Worm (Caenorhabditis elegans) whole organism, L4 larva: Measurements from ENCODE around the gene E02H1.1.

Source experiments
- T20F7.1 ChIP-seq: fragments of 200-800 bp; sonication (Bioruptor generic); optimal IDR thresholded peaks from 2 replicates; lab custom pipeline; 2018; ENCODE audit warnings: mild to moderate bottlenecking, missing genetic modification characterization, missing compliant biosample characterization
- ama-1 ChIP-seq: fragments of 150-350 bp; optimal IDR thresholded peaks from 2 replicates; lab custom pipeline; 2014; ENCODE audit warnings: inconsistent platforms, mixed read lengths
- dpl-1 ChIP-seq: fragments of 150-350 bp; optimal IDR thresholded peaks from 2 replicates; lab custom pipeline; 2014; ENCODE audit warnings: missing biosample characterization, missing genetic modification reagents, missing genetic modification characterization
- dve-1 ChIP-seq: sonication (generic microtip); optimal IDR thresholded peaks from 2 replicates; lab custom pipeline; 2017; ENCODE audit warnings: antibody characterized with exemption, mild to moderate bottlenecking, missing genetic modification characterization, missing compliant biosample characterization; ENCODE audit not compliant: insufficient read depth
- fos-1 ChIP-seq: fragments of 150-350 bp; optimal IDR thresholded peaks from 2 replicates; lab custom pipeline; 2014; ENCODE audit warnings: missing biosample characterization, missing genetic modification characterization
- hlh-30 ChIP-seq: sonication (generic microtip); optimal IDR thresholded peaks from 2 replicates; lab custom pipeline; 2017; ENCODE audit warnings: antibody characterized with exemption, mild to moderate bottlenecking, missing genetic modification characterization, missing compliant biosample characterization; ENCODE audit not compliant: insufficient read depth
- skn-1 ChIP-seq: fragments of 150-350 bp; optimal IDR thresholded peaks from 2 replicates; lab custom pipeline; 2014; ENCODE audit warnings: missing biosample characterization, missing genetic modification characterization

ce11 chrII:9606485-9607036, 15.6 kb upstream of the E02H1.1 start:
- TF ChIP-seq skn-1 (no peak), dpl-1 (GFP tag; lab: Kevin White, UChicago) (no peak), fos-1 (no peak), hlh-30 (tag; lab: Kevin White, UChicago) (peak; percentile 36), dve-1 (peak; percentile 67), ama-1 (lab: Kevin White, UChicago) (no peak), T20F7.1 (peak; percentile 2)
